Fruit fly (Drosophila melanogaster) whole organism, embryonic: ENCODE results near the gene MED18.

Experiments used
- Adf1 ChIP-seq: fragments of 200-800 bp; sonication (Bioruptor generic); IDR thresholded peaks from 2 replicates; pipeline ENCODE4 v1.3.6; 2022; ENCODE audit warnings: missing biosample characterization, missing genetic modification characterization
- Antp ChIP-seq: fragments of 200-800 bp; sonication (Bioruptor generic); optimal IDR thresholded peaks from 3 replicates; lab custom pipeline; 2016; ENCODE audit warnings: missing biosample characterization, missing genetic modification characterization
- Bteb2 ChIP-seq: fragments of 200-800 bp; sonication (Bioruptor generic); optimal IDR thresholded peaks from 2 replicates; lab custom pipeline; 2016; ENCODE audit warnings: missing biosample characterization, missing genetic modification characterization
- CG1024 ChIP-seq: fragments of 200-800 bp; sonication (Bioruptor generic); IDR thresholded peaks from 2 replicates; pipeline ENCODE4 v1.3.6; 2022; ENCODE audit warnings: missing biosample characterization, missing genetic modification characterization
- CG10959 ChIP-seq: fragments of 200-800 bp; sonication (Bioruptor generic); IDR thresholded peaks from 2 replicates; pipeline ENCODE4 v1.3.6; 2022; ENCODE audit warnings: missing biosample characterization, missing genetic modification characterization
- CG10979 ChIP-seq: fragments of 200-800 bp; sonication (Bioruptor generic); optimal IDR thresholded peaks from 2 replicates; lab custom pipeline; 2018; ENCODE audit warnings: missing biosample characterization, mild to moderate bottlenecking, missing genetic modification characterization, moderate library complexity
- CG12299 ChIP-seq: fragments of 200-800 bp; sonication (Bioruptor generic); optimal IDR thresholded peaks from 2 replicates; lab custom pipeline; 2018; ENCODE audit warnings: missing biosample characterization, mild to moderate bottlenecking, missing genetic modification characterization
- CG1233 ChIP-seq: fragments of 200-800 bp; sonication (Bioruptor generic); optimal IDR thresholded peaks from 4 replicates; lab custom pipeline; 2018; ENCODE audit warnings: missing biosample characterization, mild to moderate bottlenecking, missing genetic modification characterization
- CG14050 ChIP-seq: fragments of 200-800 bp; sonication (Bioruptor generic); IDR thresholded peaks from 3 replicates; pipeline ENCODE4 v1.3.6; 2022; ENCODE audit warnings: missing biosample characterization, missing genetic modification characterization
- CG14860 ChIP-seq: fragments of 200-800 bp; sonication (Bioruptor generic); IDR thresholded peaks from 3 replicates; pipeline ENCODE4 v1.3.6; 2022; ENCODE audit warnings: missing biosample characterization, missing genetic modification characterization; ENCODE audit not compliant: partially characterized antibody
- CG15011 ChIP-seq: fragments of 200-800 bp; sonication (Bioruptor generic); optimal IDR thresholded peaks from 3 replicates; lab custom pipeline; 2018; ENCODE audit warnings: missing biosample characterization, mild to moderate bottlenecking, missing genetic modification characterization
- CG15601 ChIP-seq: fragments of 200-800 bp; sonication (Bioruptor generic); optimal IDR thresholded peaks from 3 replicates; lab custom pipeline; 2019; ENCODE audit warnings: missing biosample characterization, mild to moderate bottlenecking, missing genetic modification characterization, moderate library complexity
- CG17328 ChIP-seq: fragments of 200-800 bp; sonication (Bioruptor generic); IDR thresholded peaks from 2 replicates; pipeline ENCODE4 v1.3.6; 2022; ENCODE audit warnings: missing biosample characterization, missing genetic modification characterization
- CG1792 ChIP-seq: fragments of 200-800 bp; sonication (Bioruptor generic); optimal IDR thresholded peaks from 2 replicates; lab custom pipeline; 2016; ENCODE audit warnings: missing biosample characterization, missing genetic modification characterization
- CG1832 ChIP-seq: fragments of 200-800 bp; sonication (Bioruptor generic); optimal IDR thresholded peaks from 2 replicates; lab custom pipeline; 2017; ENCODE audit warnings: missing biosample characterization, mild to moderate bottlenecking, missing genetic modification characterization, inconsistent platforms
- CG18619 ChIP-seq: fragments of 200-800 bp; sonication (Bioruptor generic); optimal IDR thresholded peaks from 3 replicates; lab custom pipeline; 2017; ENCODE audit warnings: missing biosample characterization, mild to moderate bottlenecking, missing genetic modification characterization
- CG2129 ChIP-seq: fragments of 200-800 bp; sonication (Bioruptor generic); IDR thresholded peaks from 2 replicates; pipeline ENCODE4 v1.3.6; 2022; ENCODE audit warnings: missing biosample characterization, missing genetic modification characterization; ENCODE audit not compliant: partially characterized antibody
- CG2875 ChIP-seq: fragments of 200-800 bp; sonication (Bioruptor generic); optimal IDR thresholded peaks from 2 replicates; lab custom pipeline; 2017; ENCODE audit warnings: missing biosample characterization, mild to moderate bottlenecking, missing genetic modification characterization, missing genetic modification reagents
- CG6175 ChIP-seq: fragments of 200-800 bp; sonication (Bioruptor generic); IDR thresholded peaks from 3 replicates; pipeline ENCODE4 v1.3.6; 2022; ENCODE audit warnings: missing biosample characterization, missing genetic modification characterization
- CG8359 ChIP-seq: fragments of 200-800 bp; sonication (Bioruptor generic); optimal IDR thresholded peaks from 2 replicates; lab custom pipeline; 2017; ENCODE audit warnings: missing biosample characterization, mild to moderate bottlenecking, missing genetic modification characterization, borderline replicate concordance
- CG9876 ChIP-seq: fragments of 200-800 bp; sonication (Bioruptor generic); optimal IDR thresholded peaks from 2 replicates; lab custom pipeline; 2016; ENCODE audit warnings: missing biosample characterization, missing genetic modification characterization
- Dbx ChIP-seq: fragments of 200-800 bp; sonication (Bioruptor generic); IDR thresholded peaks from 3 replicates; pipeline ENCODE4 v1.3.6; 2022; ENCODE audit warnings: missing biosample characterization, missing genetic modification characterization
- Dfd ChIP-seq, 2 experiments: fragments of >200 bp; optimal IDR thresholded peaks; 2 replicates each; lab custom pipeline; 2017; ENCODE audit warnings: missing biosample characterization in 2 of 2, missing genetic modification characterization in 2 of 2
- Dll ChIP-seq: fragments of 200-800 bp; sonication (Bioruptor generic); IDR thresholded peaks from 4 replicates; pipeline ENCODE4 v1.3.6; 2022; ENCODE audit warnings: missing biosample characterization, missing genetic modification characterization; ENCODE audit not compliant: partially characterized antibody
- HLH54F ChIP-seq: fragments of 200-800 bp; sonication (Bioruptor generic); optimal IDR thresholded peaks from 3 replicates; lab custom pipeline; 2016; ENCODE audit warnings: missing biosample characterization, missing genetic modification characterization
- Hmr ChIP-seq: fragments of 200-800 bp; sonication (Bioruptor generic); optimal IDR thresholded peaks from 3 replicates; lab custom pipeline; 2017; ENCODE audit warnings: mild to moderate bottlenecking, missing biosample characterization, missing genetic modification reagents, missing genetic modification characterization
- Ptx1 ChIP-seq: fragments of 200-800 bp; sonication (Bioruptor generic); IDR thresholded peaks from 2 replicates; pipeline ENCODE4 v1.3.6; 2022; ENCODE audit warnings: missing biosample characterization, missing genetic modification characterization
- Ravus ChIP-seq: fragments of 200-800 bp; sonication (Bioruptor generic); IDR thresholded peaks from 2 replicates; pipeline ENCODE4 v1.3.6; 2022; ENCODE audit warnings: missing biosample characterization, missing genetic modification characterization
- Vsx1 ChIP-seq: fragments of 200-800 bp; sonication (Bioruptor generic); optimal IDR thresholded peaks from 2 replicates; lab custom pipeline; 2017; ENCODE audit warnings: missing biosample characterization, mild to moderate bottlenecking, missing genetic modification characterization, missing genetic modification reagents
- abd-A ChIP-seq: fragments of 200-800 bp; sonication (Bioruptor generic); optimal IDR thresholded peaks from 3 replicates; lab custom pipeline; 2019; ENCODE audit warnings: missing biosample characterization, mild to moderate bottlenecking, missing genetic modification characterization, moderate library complexity
- aop ChIP-seq: fragments of 200-800 bp; sonication (Bioruptor generic); IDR thresholded peaks from 2 replicates; pipeline ENCODE4 v1.3.6; 2022; ENCODE audit warnings: missing biosample characterization, missing genetic modification characterization
- bbx ChIP-seq: fragments of 200-800 bp; sonication (Bioruptor generic); IDR thresholded peaks from 2 replicates; pipeline ENCODE4 v1.3.6; 2022; ENCODE audit warnings: missing biosample characterization, missing genetic modification characterization; ENCODE audit not compliant: partially characterized antibody
- ewg ChIP-seq: fragments of 200-800 bp; sonication (Bioruptor generic); optimal IDR thresholded peaks from 3 replicates; lab custom pipeline; 2017; ENCODE audit warnings: mild to moderate bottlenecking, missing biosample characterization, missing genetic modification reagents, missing genetic modification characterization
- exex ChIP-seq: fragments of 200-800 bp; sonication (Bioruptor generic); optimal IDR thresholded peaks from 4 replicates; lab custom pipeline; 2018; ENCODE audit warnings: missing biosample characterization, mild to moderate bottlenecking, missing genetic modification characterization, moderate library complexity
- gt ChIP-seq: fragments of 200-800 bp; sonication (Bioruptor generic); IDR thresholded peaks from 2 replicates; pipeline ENCODE4 v1.3.6; 2022; ENCODE audit warnings: missing biosample characterization, missing genetic modification characterization
- hb ChIP-seq: fragments of 200-800 bp; sonication (Bioruptor generic); IDR thresholded peaks from 3 replicates; pipeline ENCODE4 v1.3.6; 2022; ENCODE audit warnings: missing biosample characterization, missing genetic modification characterization; ENCODE audit not compliant: partially characterized antibody
- inv ChIP-seq: fragments of 200-800 bp; sonication (Bioruptor generic); IDR thresholded peaks from 2 replicates; pipeline ENCODE4 v1.3.6; 2022; ENCODE audit warnings: missing biosample characterization, missing genetic modification characterization; ENCODE audit not compliant: partially characterized antibody
- jigr1 ChIP-seq: fragments of 200-800 bp; sonication (Bioruptor generic); IDR thresholded peaks from 3 replicates; pipeline ENCODE4 v1.3.6; 2022; ENCODE audit warnings: missing biosample characterization, missing genetic modification characterization
- lab ChIP-seq: fragments of 200-800 bp; sonication (Bioruptor generic); optimal IDR thresholded peaks from 3 replicates; lab custom pipeline; 2017; ENCODE audit warnings: missing biosample characterization, missing genetic modification characterization, mild to moderate bottlenecking, moderate library complexity, missing genetic modification reagents
- mirr ChIP-seq: fragments of 200-800 bp; sonication (Bioruptor generic); optimal IDR thresholded peaks from 3 replicates; lab custom pipeline; 2018; ENCODE audit warnings: missing biosample characterization, mild to moderate bottlenecking, missing genetic modification characterization
- pb ChIP-seq: fragments of 200-800 bp; sonication (Bioruptor generic); optimal IDR thresholded peaks from 3 replicates; lab custom pipeline; 2016; ENCODE audit warnings: missing biosample characterization, missing genetic modification characterization
- peb ChIP-seq: fragments of 200-800 bp; sonication (Bioruptor generic); IDR thresholded peaks from 2 replicates; pipeline ENCODE4 v1.3.6; 2022; ENCODE audit warnings: missing biosample characterization, missing genetic modification characterization
- pfk ChIP-seq: fragments of 200-800 bp; sonication (Bioruptor generic); optimal IDR thresholded peaks from 2 replicates; lab custom pipeline; 2018; ENCODE audit warnings: missing biosample characterization, mild to moderate bottlenecking, missing genetic modification characterization, moderate library complexity
- pros ChIP-seq: fragments of 200-800 bp; sonication (Bioruptor generic); optimal IDR thresholded peaks from 3 replicates; lab custom pipeline; 2019; ENCODE audit warnings: missing biosample characterization, mild to moderate bottlenecking, missing genetic modification characterization, moderate library complexity
- ranshi ChIP-seq: fragments of 200-800 bp; sonication (Bioruptor generic); IDR thresholded peaks from 2 replicates; pipeline ENCODE4 v1.3.6; 2022; ENCODE audit warnings: missing biosample characterization, missing genetic modification characterization
- repo ChIP-seq: fragments of 200-800 bp; sonication (Bioruptor generic); optimal IDR thresholded peaks from 2 replicates; lab custom pipeline; 2016; ENCODE audit warnings: missing biosample characterization, missing genetic modification characterization
- slp2 ChIP-seq: fragments of 200-800 bp; sonication (Bioruptor generic); optimal IDR thresholded peaks from 2 replicates; lab custom pipeline; 2016; ENCODE audit warnings: missing biosample characterization, missing genetic modification characterization
- ssp ChIP-seq: fragments of 200-800 bp; sonication (Bioruptor generic); IDR thresholded peaks from 2 replicates; pipeline ENCODE4 v1.3.6; 2022; ENCODE audit warnings: missing biosample characterization, missing genetic modification characterization
- tap ChIP-seq: fragments of 200-800 bp; optimal IDR thresholded peaks from 3 replicates; lab custom pipeline; 2019; ENCODE audit warnings: missing biosample characterization, mild to moderate bottlenecking, missing genetic modification characterization, moderate library complexity

The MED18 gene

DNA sequence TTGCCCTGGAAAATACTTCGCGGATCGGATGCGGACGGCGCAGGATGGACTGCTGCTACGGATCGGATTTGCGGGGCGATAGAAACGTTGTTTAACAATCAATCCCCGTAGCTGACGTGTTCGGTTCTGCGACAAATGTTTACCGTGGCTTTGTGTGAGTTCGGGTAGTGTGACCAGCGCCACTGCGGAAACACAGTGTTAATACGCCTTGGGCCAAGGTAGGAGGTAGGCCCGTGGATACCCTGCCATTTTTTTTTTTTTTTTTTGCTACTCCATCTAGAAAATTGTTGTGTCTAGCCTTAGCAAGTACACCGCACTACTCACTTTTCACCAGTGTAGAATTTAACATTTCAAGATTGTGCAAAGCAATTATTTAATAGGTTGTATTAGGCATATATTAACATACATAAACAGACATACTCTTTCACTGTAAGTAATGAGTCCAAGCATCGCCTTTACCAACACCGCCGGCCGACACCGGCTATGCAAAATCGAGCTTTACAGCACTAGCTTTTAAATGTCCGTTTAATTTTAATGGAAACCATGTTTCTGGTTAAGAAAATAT, 4.0 kb upstream of the MED18 start, which contains the start of gene deltaCOP (continued):
- peak; percentile 32; the same call in 1 of the 4 replicates for TF ChIP-seq Dll (GFP tag; lab: Robert Waterston, UW)
- no peak for TF ChIP-seq CG12299 (tag; lab: Kevin White, UChicago)
- TF ChIP-seq mirr = no peak
- peak; percentile 73 for TF ChIP-seq CG1233 (GFP tag; lab: Kevin White, UChicago)
- TF ChIP-seq exex (tag; lab: Kevin White, UChicago) = no peak
- peak; percentile 85 for TF ChIP-seq repo (GFP tag; lab: Kevin White, UChicago)
- no peak for TF ChIP-seq pros (GFP tag; lab: Kevin White, UChicago)
- peak; percentile 70; the same call in 1 of the 2 replicates for TF ChIP-seq ranshi (GFP tag; lab: Robert Waterston, UW)
- no peak for TF ChIP-seq inv
- no peak for TF ChIP-seq CG2129
- peak; percentile 76 for TF ChIP-seq ewg (GFP tag; lab: Kevin White, UChicago)
- no peak for TF ChIP-seq CG8359
- no peak for TF ChIP-seq gt (GFP tag; lab: Robert Waterston, UW)
- peak; percentile 55 for TF ChIP-seq CG10959 (GFP tag; lab: Robert Waterston, UW)
- TF ChIP-seq jigr1 = peak; percentile 67
- TF ChIP-seq CG6175 (GFP tag; lab: Robert Waterston, UW) = peak; percentile 79
- peak; percentile 74 for TF ChIP-seq ssp (GFP tag; lab: Robert Waterston, UW)
- peak; percentile 71 for TF ChIP-seq CG14050
- no peak for TF ChIP-seq lab
- TF ChIP-seq Dfd (GFP tag; optimal IDR thresholded peaks at IDR 0.05; lab: Kevin White, UChicago) = no peak
- TF ChIP-seq CG9876 (GFP tag; lab: Kevin White, UChicago) = peak; percentile 92
- no peak for TF ChIP-seq abd-A (tag; lab: Kevin White, UChicago)
- peak; percentile 87 for TF ChIP-seq slp2 (GFP tag; lab: Kevin White, UChicago)
- peak; percentile 70 for TF ChIP-seq CG17328 (GFP tag; lab: Robert Waterston, UW)
- TF ChIP-seq Antp (GFP tag; lab: Kevin White, UChicago) = peak; percentile 91
- peak; percentile 26; the same call in 1 of the 2 replicates for TF ChIP-seq peb (GFP tag; lab: Robert Waterston, UW)
- TF ChIP-seq CG14860 (GFP tag; lab: Robert Waterston, UW) = no peak
- TF ChIP-seq CG1792 (GFP tag; lab: Kevin White, UChicago) = peak; percentile 83
- TF ChIP-seq Vsx1 (GFP tag; lab: Kevin White, UChicago) = no peak
- no peak for TF ChIP-seq pfk (GFP tag; lab: Kevin White, UChicago)
- peak; percentile 45 for TF ChIP-seq Adf1 (GFP tag; lab: Robert Waterston, UW)
- TF ChIP-seq Ptx1 (GFP tag; lab: Robert Waterston, UW) = peak; percentile 91
- peak; percentile 64 for TF ChIP-seq CG10979
- no peak for TF ChIP-seq aop
- no peak for TF ChIP-seq tap
- TF ChIP-seq CG1832 = no peak
- peak; percentile 52; the same call in 1 of the 2 replicates for TF ChIP-seq CG1024 (GFP tag; lab: Robert Waterston, UW)
- peak; percentile 24; the same call in 1 of the 2 replicates for TF ChIP-seq Ravus
- peak; percentile 82 for TF ChIP-seq pb
- TF ChIP-seq Bteb2 (GFP tag; lab: Kevin White, UChicago) = peak; percentile 92
- TF ChIP-seq CG15601 (tag; lab: Kevin White, UChicago) = peak; percentile 41
- no peak for TF ChIP-seq CG15011 (GFP tag; lab: Kevin White, UChicago)
- peak; percentile 88 for TF ChIP-seq Dbx (GFP tag; lab: Robert Waterston, UW)
- peak; percentile 17; the same call in 1 of the 2 replicates for TF ChIP-seq bbx (GFP tag; lab: Robert Waterston, UW)
- no peak for TF ChIP-seq CG2875
- no peak for TF ChIP-seq hb
- TF ChIP-seq Hmr (GFP tag; lab: Kevin White, UChicago) = peak; percentile 86
- TF ChIP-seq CG18619 (GFP tag; lab: Kevin White, UChicago) = peak; percentile 74
- peak; percentile 95 for TF ChIP-seq HLH54F (GFP tag; lab: Kevin White, UChicago)
